Worm (Caenorhabditis elegans) whole organism, mixed stage, embryonic: ENCODE measurements around the gene tag-321.

Source experiments
- ces-1 ChIP-seq: fragments of 150-350 bp; optimal IDR thresholded peaks from 2 replicates; lab custom pipeline; 2014; ENCODE audit warnings: missing biosample characterization, missing genetic modification reagents, missing genetic modification characterization
- nhr-76 ChIP-seq: sonication (generic microtip); optimal IDR thresholded peaks from 2 replicates; lab custom pipeline; 2017; ENCODE audit warnings: missing biosample characterization, missing genetic modification characterization
- pha-4 ChIP-seq: fragments of 150-350 bp; optimal IDR thresholded peaks from 2 replicates; lab custom pipeline; 2018; ENCODE audit warnings: missing biosample characterization, missing genetic modification reagents, missing genetic modification characterization

ce11 chrIV:7790151-7790691 is 6.6 kb upstream of the tag-321 start:
- no peak for TF ChIP-seq pha-4
- no peak for TF ChIP-seq nhr-76
- TF ChIP-seq ces-1 (GFP tag; lab: Kevin White, UChicago), result no peak
